Worm (Caenorhabditis elegans): Measurements from ENCODE around the gene ZK1290.14.

ZK1290.14 gene

ce11 chrII:7534369-7534768 lies 21.0 kb downstream of the ZK1290.14 start, which contains the start of gene wrt-10:
Gene wrt-10, minus strand, starts transcription at chrII:7534563.
- TF ChIP-seq W03F9.2 (tag; optimal IDR thresholded peaks at IDR 0.05) = no peak
- no peak for TF ChIP-seq dao-5 (tag; optimal IDR thresholded peaks at IDR 0.05)
- TF ChIP-seq him-1 (tag; optimal IDR thresholded peaks at IDR 0.05) = no peak

DNA sequence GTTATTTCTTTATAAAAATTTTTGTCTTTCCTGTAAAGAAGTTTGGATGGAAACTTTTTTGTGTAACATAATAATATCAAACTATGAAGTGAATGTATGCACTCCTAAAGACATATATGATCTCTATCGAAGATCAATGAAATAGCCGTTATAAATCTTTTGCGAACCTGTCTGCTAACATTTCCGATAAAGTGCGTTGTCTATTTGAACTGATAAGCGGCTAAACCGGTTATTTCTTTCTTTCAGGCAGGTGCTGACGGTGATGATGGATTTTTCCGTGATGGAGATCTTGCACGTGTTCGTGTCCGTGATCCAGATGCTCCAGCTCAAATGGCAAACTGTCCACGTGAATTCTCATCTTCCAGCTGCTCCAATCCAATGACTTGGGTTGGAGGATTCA lies 23.9 kb downstream of the ZK1290.14 start:
- TF ChIP-seq him-1 (tag; optimal IDR thresholded peaks at IDR 0.05) = no peak
- no peak for TF ChIP-seq dao-5 (tag; optimal IDR thresholded peaks at IDR 0.05)
- TF ChIP-seq W03F9.2 (tag; optimal IDR thresholded peaks at IDR 0.05) = no peak

- TF ChIP-seq him-1 (tag; optimal IDR thresholded peaks at IDR 0.05) (no peak), dao-5 (tag; optimal IDR thresholded peaks at IDR 0.05) (no peak)
Observed at ce11 chrII:7530944-7531343, 24.4 kb downstream of the ZK1290.14 start, which contains the start of gene wrt-1. Gene wrt-1, plus strand, starts transcription at chrII:7530996.

DNA sequence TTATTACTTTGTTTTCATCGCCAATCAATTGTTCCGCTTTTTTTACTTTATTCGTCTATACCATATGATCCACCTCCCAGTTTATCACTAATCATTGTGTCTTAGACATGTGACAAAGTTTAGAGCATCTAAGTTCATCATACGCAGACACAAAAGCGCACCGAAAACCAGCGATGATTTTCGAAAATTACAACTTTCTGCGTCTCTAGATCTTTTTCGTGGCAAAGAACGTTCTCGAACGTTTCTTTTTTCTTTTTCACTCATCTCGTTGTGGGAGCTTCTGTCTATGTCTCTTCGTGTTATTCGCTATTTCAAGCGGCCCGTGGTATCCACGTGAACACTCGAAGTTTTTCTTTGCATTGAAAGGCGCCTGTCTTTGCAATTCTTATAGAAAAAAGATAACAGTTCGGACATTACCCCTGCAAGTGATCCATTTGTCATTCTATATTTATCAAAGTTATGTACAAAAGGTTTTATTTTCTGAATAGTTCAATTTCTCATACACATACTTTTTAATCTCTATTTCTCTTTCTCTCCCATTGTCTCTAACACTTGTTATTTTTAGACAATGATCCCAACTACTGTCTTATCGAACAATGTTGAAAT lies 26.2 kb downstream of the ZK1290.14 start, which contains the start of gene ZK1290.5:
Gene ZK1290.5, plus strand, starts transcription at position 566 of the 606 bp plus-strand sequence.
- TF ChIP-seq W03F9.2 (tag; optimal IDR thresholded peaks at IDR 0.05) (peak; percentile 88), dao-5 (tag; optimal IDR thresholded peaks at IDR 0.05) (no peak)

DNA sequence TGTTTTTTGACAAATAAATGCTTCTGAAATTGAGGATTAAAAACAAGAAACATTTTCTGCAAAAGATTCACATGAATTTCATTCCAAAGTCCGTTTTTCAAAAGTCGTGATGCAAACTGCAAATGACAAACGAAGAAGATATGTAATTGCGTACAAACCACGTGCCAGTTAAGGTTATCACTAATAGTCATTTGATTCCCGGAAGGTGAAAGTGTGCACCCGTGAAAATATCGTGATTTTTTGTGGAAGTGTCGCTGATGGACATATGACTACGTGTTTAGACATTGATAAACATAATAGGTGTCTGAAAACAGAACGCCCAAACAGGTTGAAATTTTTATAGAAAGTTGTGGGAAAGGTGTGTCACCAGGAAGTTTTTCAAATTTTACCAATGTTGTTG lies 27.2 kb downstream of the ZK1290.14 start:
- no peak for TF ChIP-seq him-1 (tag; optimal IDR thresholded peaks at IDR 0.05)
- TF ChIP-seq dao-5 (tag; optimal IDR thresholded peaks at IDR 0.05) = no peak
- no peak for TF ChIP-seq W03F9.2 (tag; optimal IDR thresholded peaks at IDR 0.05)

DNA sequence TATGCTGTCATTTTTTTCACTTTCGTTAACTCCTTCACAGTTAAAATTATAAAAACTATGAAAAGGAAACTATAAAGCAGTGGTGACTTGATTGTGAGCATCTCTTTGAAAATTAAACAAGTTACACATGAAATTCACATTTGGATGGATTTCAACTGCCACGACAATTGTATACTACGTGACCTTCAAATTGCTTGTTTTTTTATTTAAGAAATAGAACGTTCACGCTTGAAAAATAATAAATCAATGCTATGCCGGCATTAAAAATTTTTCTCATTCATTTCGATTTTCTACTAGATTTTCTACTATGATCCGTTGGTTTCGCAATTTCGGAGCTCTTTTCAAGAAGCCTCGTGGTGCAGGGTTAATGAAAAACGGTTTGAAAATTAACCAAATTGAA lies 29.9 kb downstream of the ZK1290.14 start, which contains the start of the genes ZK1290.7 and rnh-1.1:
Gene ZK1290.7, minus strand, starts transcription at position 101 of the 400 bp plus-strand sequence.
Gene rnh-1.1, plus strand, starts transcription at position 281 of the 400 bp plus-strand sequence.
- TF ChIP-seq dao-5 (tag; optimal IDR thresholded peaks at IDR 0.05) (no peak), W03F9.2 (tag; optimal IDR thresholded peaks at IDR 0.05) (no peak), him-1 (tag; optimal IDR thresholded peaks at IDR 0.05) (no peak)

DNA sequence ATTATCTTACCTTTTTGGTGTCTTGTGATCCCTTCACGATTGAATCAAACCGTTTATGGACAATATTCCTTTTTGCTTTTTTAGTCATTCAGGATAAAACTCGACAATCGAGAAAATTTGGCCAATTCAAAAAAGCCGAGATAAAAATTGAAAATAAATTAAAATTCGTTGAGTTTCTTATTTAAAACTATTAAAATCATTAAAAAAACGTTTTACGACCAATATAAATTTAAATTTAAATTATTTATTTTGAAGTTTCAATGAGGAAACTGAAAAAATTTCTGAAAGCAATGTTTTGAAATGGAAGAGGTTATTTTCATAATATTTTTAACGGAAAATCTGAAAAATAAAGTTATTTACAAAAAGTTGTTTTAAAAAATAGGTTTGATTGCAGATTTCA lies 32.1 kb downstream of the ZK1290.14 start, which contains the start of gene ZK1290.15:
Gene ZK1290.15, plus strand, starts transcription at position 301 of the 400 bp plus-strand sequence.
- TF ChIP-seq him-1 (tag; optimal IDR thresholded peaks at IDR 0.05) (no peak), W03F9.2 (tag; optimal IDR thresholded peaks at IDR 0.05) (no peak), dao-5 (tag; optimal IDR thresholded peaks at IDR 0.05) (no peak)

ce11 chrII:7521420-7521819 lies 34.0 kb downstream of the ZK1290.14 start:
- TF ChIP-seq dao-5 (tag; optimal IDR thresholded peaks at IDR 0.05) (no peak), him-1 (tag; optimal IDR thresholded peaks at IDR 0.05) (no peak), W03F9.2 (tag; optimal IDR thresholded peaks at IDR 0.05) (no peak)

DNA sequence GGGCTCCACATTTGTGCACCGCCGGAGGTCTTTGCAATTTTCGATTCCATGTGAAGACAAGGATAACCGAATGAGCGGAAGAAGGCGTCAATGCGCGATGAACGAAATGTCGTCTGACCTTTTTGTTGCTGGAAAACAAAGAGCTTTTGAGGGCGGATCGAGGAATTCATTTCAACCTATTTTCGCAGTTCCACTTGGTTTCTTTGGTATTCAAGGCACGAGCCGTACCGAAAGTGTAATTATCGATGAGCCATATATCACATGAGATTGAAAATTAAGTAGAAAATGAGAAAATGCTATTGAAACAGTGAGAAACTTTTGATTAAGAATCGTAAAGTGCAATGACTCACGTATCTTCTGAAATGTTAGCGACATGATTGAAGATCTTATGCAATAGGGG lies 36.2 kb downstream of the ZK1290.14 start, which contains the start of gene glb-9:
Gene glb-9, minus strand, starts transcription at position 101 of the 400 bp plus-strand sequence.
- no peak for TF ChIP-seq dao-5 (tag; optimal IDR thresholded peaks at IDR 0.05)
- no peak for TF ChIP-seq W03F9.2 (tag; optimal IDR thresholded peaks at IDR 0.05)
- no peak for TF ChIP-seq him-1 (tag; optimal IDR thresholded peaks at IDR 0.05)

ce11 chrII:7505005-7505404 lies 50.4 kb downstream of the ZK1290.14 start, which contains the start of gene C28F5.1:
Gene C28F5.1, plus strand, starts transcription at chrII:7505305.
- TF ChIP-seq W03F9.2 (tag; optimal IDR thresholded peaks at IDR 0.05) (no peak), him-1 (tag; optimal IDR thresholded peaks at IDR 0.05) (no peak), dao-5 (tag; optimal IDR thresholded peaks at IDR 0.05) (no peak)

Data from whole organism, L4/young adult.